Fruit fly (Drosophila melanogaster) whole organism: Measurements from ENCODE around the gene Eig71Ec.

Source experiments
- CG8478 ChIP-seq: fragments of >200 bp; optimal IDR thresholded peaks from 2 replicates; lab custom pipeline; 2018; ENCODE audit warnings: inconsistent platforms
- Dll ChIP-seq: fragments of >200 bp; optimal IDR thresholded peaks from 2 replicates; lab custom pipeline; 2017
- EcR ChIP-seq, 2 experiments: fragments of >200 bp; optimal IDR thresholded peaks; 2 replicates each; lab custom pipeline; 2017; ENCODE audit warnings: missing biosample characterization in 2 of 2, missing genetic modification characterization in 2 of 2, missing genetic modification reagents in 2 of 2
- pan ChIP-seq: fragments of >200 bp; optimal IDR thresholded peaks from 2 replicates; lab custom pipeline; 2017
- psq ChIP-seq: fragments of >200 bp; optimal IDR thresholded peaks from 2 replicates; lab custom pipeline; 2017
- usp ChIP-seq: fragments of >200 bp; optimal IDR thresholded peaks from 2 replicates; lab custom pipeline; 2017; ENCODE audit warnings: missing biosample characterization, missing genetic modification characterization, mixed read lengths

dm6 chr3L:15691968-15692367, 39.9 kb upstream of the Eig71Ec start, which contains the start of gene CG34451:
- TF ChIP-seq usp (no peak), EcR (GFP tag; optimal IDR thresholded peaks at IDR 0.05; lab: Kevin White, UChicago) (no peak), CG8478 (no peak), Dll (lab: Kevin White, UChicago) (no peak), pan (no peak), psq (no peak)
